Worm (Caenorhabditis elegans) whole organism, late embryonic: ENCODE data around the gene W08E12.2.
"Not testable (repeated sequence)": the region's sequence is repeated elsewhere in the genome, so short reads cannot be mapped to it uniquely, and the experiment has no call there.

Source experiments
- C38D4.7 ChIP-seq: fragments of 200-800 bp; sonication (Bioruptor generic); optimal IDR thresholded peaks from 2 replicates; lab custom pipeline; 2018; ENCODE audit warnings: mild to moderate bottlenecking, missing genetic modification characterization, moderate library complexity, missing compliant biosample characterization
- ahr-1 ChIP-seq: sonication (generic microtip); optimal IDR thresholded peaks from 2 replicates; lab custom pipeline; 2016; ENCODE audit warnings: missing genetic modification characterization, missing compliant biosample characterization
- ceh-22 ChIP-seq: sonication (generic microtip); optimal IDR thresholded peaks from 2 replicates; lab custom pipeline; 2017; ENCODE audit warnings: missing biosample characterization, missing genetic modification characterization
- ceh-9 ChIP-seq: sonication (generic microtip); optimal IDR thresholded peaks from 2 replicates; lab custom pipeline; 2016; ENCODE audit warnings: mild to moderate bottlenecking, missing genetic modification characterization, inconsistent platforms, missing compliant biosample characterization
- lim-6 ChIP-seq: sonication (generic microtip); optimal IDR thresholded peaks from 2 replicates; lab custom pipeline; 2016; ENCODE audit warnings: missing genetic modification characterization, missing compliant biosample characterization
- odd-2 ChIP-seq: sonication (generic microtip); optimal IDR thresholded peaks from 2 replicates; lab custom pipeline; 2017; ENCODE audit warnings: antibody characterized with exemption, mild to moderate bottlenecking, missing genetic modification characterization, missing compliant biosample characterization
- unc-55 ChIP-seq: sonication (generic microtip); optimal IDR thresholded peaks from 2 replicates; lab custom pipeline; 2017; ENCODE audit warnings: missing biosample characterization, missing genetic modification reagents, missing genetic modification characterization
- unc-86 ChIP-seq: sonication (generic microtip); optimal IDR thresholded peaks from 2 replicates; lab custom pipeline; 2016; ENCODE audit warnings: missing genetic modification characterization, missing compliant biosample characterization
- zip-5 ChIP-seq: sonication (generic microtip); optimal IDR thresholded peaks from 2 replicates; lab custom pipeline; 2016; ENCODE audit warnings: missing genetic modification characterization, missing compliant biosample characterization

DNA sequence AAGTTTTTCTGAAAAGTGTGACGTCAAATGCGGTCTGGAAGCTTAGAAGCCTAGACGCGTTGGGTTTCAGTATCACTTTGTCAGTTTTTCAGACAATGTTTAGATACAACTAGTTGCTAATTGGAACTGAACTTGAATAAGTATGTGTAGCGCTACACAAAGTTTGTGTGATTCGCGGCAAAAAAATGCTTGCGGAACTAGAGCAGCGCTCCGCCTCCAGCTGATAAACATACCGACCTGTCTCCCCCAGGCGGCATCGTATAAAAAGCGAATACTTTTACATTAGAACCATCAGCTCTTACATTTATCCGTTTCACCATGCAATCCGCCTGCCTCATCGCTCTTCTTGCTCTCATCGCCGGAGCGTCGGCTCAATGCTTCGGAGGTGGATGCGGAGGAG is 2.0 kb upstream of the W08E12.2 start, which contains the start of gene idpp-12:
- TF ChIP-seq lim-6 (tag; lab: Kevin White, UChicago); unc-86 (tag; lab: Kevin White, UChicago); C38D4.7 (GFP tag; lab: Kevin White, UChicago); ceh-9; ceh-22; odd-2; unc-55 (GFP tag; lab: Kevin White, UChicago); zip-5 (tag; lab: Kevin White, UChicago); ahr-1 (tag; lab: Kevin White, UChicago): not testable (repeated sequence)
